Worm (Caenorhabditis elegans): ENCODE data around the gene cft-1.

Gene cft-1

DNA sequence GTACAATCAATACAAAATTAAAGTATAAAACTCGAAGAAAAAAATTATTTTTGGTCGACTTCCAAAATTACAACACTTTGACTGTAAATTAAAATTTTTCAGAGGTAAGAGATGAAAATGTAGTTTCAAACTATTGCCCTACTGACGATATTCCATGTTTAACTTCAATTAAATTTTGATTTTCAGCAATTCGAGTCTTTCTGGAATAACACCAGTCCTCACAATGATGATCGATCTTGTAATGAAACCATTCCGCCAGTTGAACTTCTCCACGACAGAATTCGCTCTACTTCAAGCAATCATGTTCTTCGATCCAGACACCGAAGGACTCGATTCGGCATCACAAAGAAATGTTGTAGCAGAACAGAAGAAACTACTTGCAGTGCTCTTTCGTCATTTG lies 29.5 kb upstream of the cft-1 start:
- TF ChIP-seq tra-4 (tag; optimal IDR thresholded peaks at IDR 0.05) = no peak
- no peak for TF ChIP-seq hmg-4 (GFP tag; optimal IDR thresholded peaks at IDR 0.05)
- no peak for TF ChIP-seq sea-1 (GFP tag; conservative IDR thresholded peaks at IDR 0.05)
- no peak for TF ChIP-seq flt-1 (GFP tag; IDR thresholded peaks at IDR 0.05)
- no peak for TF ChIP-seq scrt-1 (GFP tag; IDR thresholded peaks at IDR 0.05)
- no peak for TF ChIP-seq aly-1 (tag; optimal IDR thresholded peaks at IDR 0.05)
- TF ChIP-seq ceh-13 (GFP tag; optimal IDR thresholded peaks at IDR 0.05) = no peak
- no peak for TF ChIP-seq F13C5.2 (tag; optimal IDR thresholded peaks at IDR 0.05)
- no peak for TF ChIP-seq ama-1 (optimal IDR thresholded peaks at IDR 0.05)
- no peak for TF ChIP-seq tbx-11 (GFP tag; IDR thresholded peaks at IDR 0.05)
- no peak for TF ChIP-seq ceh-36 (tag; optimal IDR thresholded peaks at IDR 0.05)
- no peak for TF ChIP-seq hmbx-1 (tag; optimal IDR thresholded peaks at IDR 0.05)
- no peak for TF ChIP-seq pes-1 (GFP tag; IDR thresholded peaks at IDR 0.05)
- no peak for TF ChIP-seq hnd-1 (tag; optimal IDR thresholded peaks at IDR 0.05)
- TF ChIP-seq ets-7 (tag; optimal IDR thresholded peaks at IDR 0.05) = no peak

DNA sequence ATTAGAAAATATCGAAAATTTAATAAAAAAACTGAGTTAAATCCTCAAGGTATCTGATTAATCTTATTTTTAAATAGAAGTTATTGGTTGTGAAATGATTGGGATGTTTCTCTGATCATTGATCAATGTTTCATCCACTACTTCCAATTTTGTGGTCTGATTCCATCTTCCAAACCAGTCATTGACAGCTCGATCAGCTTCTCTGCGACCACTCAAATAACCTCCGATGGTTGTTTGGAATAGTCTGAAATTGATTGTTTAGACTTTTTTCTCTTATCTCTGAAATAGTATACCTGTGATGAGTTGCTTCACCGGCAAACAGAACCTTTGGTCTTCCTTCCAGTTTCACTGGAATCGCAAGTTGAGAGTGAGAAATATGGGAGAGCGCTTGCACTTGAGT lies 28.6 kb upstream of the cft-1 start:
- no peak for TF ChIP-seq B0310.2 (tag; optimal IDR thresholded peaks at IDR 0.05)
- TF ChIP-seq scrt-1 (GFP tag; IDR thresholded peaks at IDR 0.05) = no peak

DNA sequence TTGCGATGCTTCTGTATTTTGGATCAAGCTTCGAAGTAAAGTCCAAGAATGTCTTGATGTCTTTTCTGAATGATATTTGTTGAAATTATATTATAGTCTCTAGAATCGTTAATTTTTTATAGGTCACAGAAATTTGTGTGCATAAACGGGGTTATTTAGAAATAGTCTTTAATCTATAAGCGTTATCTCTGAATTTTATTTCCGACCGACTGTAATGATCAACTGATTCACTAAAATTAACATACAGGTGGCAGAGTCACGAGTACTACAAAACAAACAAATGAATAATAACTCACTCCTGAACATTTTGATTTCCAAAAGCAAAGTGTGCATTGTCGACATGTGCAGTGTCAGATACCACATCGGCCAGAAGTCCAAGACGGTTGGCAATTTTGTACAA lies 26.9 kb upstream of the cft-1 start:
- no peak for TF ChIP-seq flt-1 (GFP tag; IDR thresholded peaks at IDR 0.05)
- TF ChIP-seq tra-4 (tag; optimal IDR thresholded peaks at IDR 0.05) = no peak
- TF ChIP-seq ama-1 (optimal IDR thresholded peaks at IDR 0.05) = no peak
- TF ChIP-seq pes-1 (GFP tag; IDR thresholded peaks at IDR 0.05) = no peak
- TF ChIP-seq scrt-1 (GFP tag; IDR thresholded peaks at IDR 0.05) = no peak
- no peak for TF ChIP-seq B0310.2 (tag; optimal IDR thresholded peaks at IDR 0.05)
- TF ChIP-seq hmg-4 (GFP tag; optimal IDR thresholded peaks at IDR 0.05) = no peak
- TF ChIP-seq F13C5.2 (tag; optimal IDR thresholded peaks at IDR 0.05) = no peak
- no peak for TF ChIP-seq ceh-13 (GFP tag; optimal IDR thresholded peaks at IDR 0.05)
- no peak for TF ChIP-seq ceh-36 (tag; optimal IDR thresholded peaks at IDR 0.05)
- no peak for TF ChIP-seq hnd-1 (tag; optimal IDR thresholded peaks at IDR 0.05)
- no peak for TF ChIP-seq sea-1 (GFP tag; conservative IDR thresholded peaks at IDR 0.05)
- TF ChIP-seq hmbx-1 (tag; optimal IDR thresholded peaks at IDR 0.05) = no peak
- no peak for TF ChIP-seq ets-7 (tag; optimal IDR thresholded peaks at IDR 0.05)
- TF ChIP-seq tbx-37 (GFP tag; conservative IDR thresholded peaks at IDR 0.05) = no peak
- no peak for TF ChIP-seq aly-1 (tag; optimal IDR thresholded peaks at IDR 0.05)
- no peak for TF ChIP-seq tbx-11 (GFP tag; IDR thresholded peaks at IDR 0.05)

DNA sequence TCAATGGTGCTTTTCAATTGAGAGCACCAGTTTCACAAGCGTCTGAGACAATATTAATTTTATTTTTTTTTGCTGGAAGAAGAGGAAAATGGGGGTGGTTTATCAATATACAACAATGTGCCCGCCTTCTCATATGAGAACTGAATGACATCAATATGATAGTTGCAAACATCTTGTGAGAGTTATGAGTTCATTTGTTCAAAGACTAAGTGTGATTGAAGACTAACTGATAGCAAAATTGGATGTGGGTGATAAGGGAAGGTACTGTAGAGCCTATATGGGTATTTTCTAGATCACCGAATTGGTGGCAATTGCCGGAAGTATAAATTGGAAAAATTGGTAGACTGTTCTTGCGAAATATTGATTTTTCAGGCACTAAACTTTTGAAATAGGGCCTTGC lies 26.0 kb upstream of the cft-1 start:
- no peak for TF ChIP-seq ets-7 (tag; optimal IDR thresholded peaks at IDR 0.05)
- TF ChIP-seq ceh-13 (GFP tag; optimal IDR thresholded peaks at IDR 0.05) = no peak
- TF ChIP-seq pes-1 (GFP tag; IDR thresholded peaks at IDR 0.05) = no peak
- no peak for TF ChIP-seq hmbx-1 (tag; optimal IDR thresholded peaks at IDR 0.05)
- TF ChIP-seq ceh-36 (tag; optimal IDR thresholded peaks at IDR 0.05) = no peak
- no peak for TF ChIP-seq F13C5.2 (tag; optimal IDR thresholded peaks at IDR 0.05)

DNA sequence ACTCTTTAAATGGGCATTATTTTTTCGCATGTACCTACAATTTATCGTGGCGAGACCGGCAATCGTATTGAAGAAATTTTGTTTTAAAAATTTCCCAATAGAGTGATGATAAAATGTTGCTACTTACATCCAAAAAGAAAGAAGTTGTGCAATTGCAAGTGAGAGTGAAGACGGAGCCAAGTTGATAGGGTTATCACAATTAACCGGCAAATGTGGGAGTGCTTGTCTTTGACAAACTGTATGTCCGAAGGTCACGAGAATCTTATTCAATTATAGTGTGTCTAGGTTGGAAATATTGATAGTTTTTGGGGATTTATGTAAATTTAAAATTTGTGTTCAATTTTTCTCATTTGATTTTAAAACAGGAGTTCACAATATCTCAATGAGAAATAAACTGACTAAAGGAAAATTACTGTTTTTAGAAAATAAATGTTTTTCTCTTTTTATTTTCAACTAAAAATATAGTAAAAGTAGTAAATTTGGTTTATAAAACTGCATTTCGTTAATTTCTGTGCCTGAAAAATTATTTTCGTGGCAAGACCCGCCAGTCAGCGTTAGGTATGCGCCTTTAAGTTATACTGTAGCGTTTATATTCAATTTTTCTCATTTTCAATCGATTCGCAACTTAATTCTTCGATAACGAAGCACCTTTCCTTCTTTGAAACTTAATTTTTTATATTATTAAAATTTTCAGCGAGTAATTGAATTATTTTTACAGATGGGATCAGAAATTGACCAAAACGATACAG lies 24.8 kb upstream of the cft-1 start, which contains the start of the genes hpo-15 and mms-19:
hpo-15 (minus strand) TSS at position 201 of the 749 bp plus-strand sequence.
mms-19 (plus strand) TSS at position 719 of the 749 bp plus-strand sequence.
- TF ChIP-seq B0310.2 (tag; optimal IDR thresholded peaks at IDR 0.05) = no peak
- TF ChIP-seq hnd-1 (tag; optimal IDR thresholded peaks at IDR 0.05) = no peak
- no peak for TF ChIP-seq ceh-36 (tag; optimal IDR thresholded peaks at IDR 0.05)
- no peak for TF ChIP-seq aly-1 (tag; optimal IDR thresholded peaks at IDR 0.05)
- TF ChIP-seq sea-1 (GFP tag; conservative IDR thresholded peaks at IDR 0.05) = no peak
- no peak for TF ChIP-seq tbx-37 (GFP tag; conservative IDR thresholded peaks at IDR 0.05)
- TF ChIP-seq ama-1 (optimal IDR thresholded peaks at IDR 0.05) = no peak
- no peak for TF ChIP-seq pes-1 (GFP tag; IDR thresholded peaks at IDR 0.05)
- TF ChIP-seq tra-4 (tag; optimal IDR thresholded peaks at IDR 0.05) = no peak
- no peak for TF ChIP-seq hmg-4 (GFP tag; optimal IDR thresholded peaks at IDR 0.05)
- TF ChIP-seq hmbx-1 (tag; optimal IDR thresholded peaks at IDR 0.05) = no peak
- TF ChIP-seq ets-7 (tag; optimal IDR thresholded peaks at IDR 0.05) = no peak
- no peak for TF ChIP-seq scrt-1 (GFP tag; IDR thresholded peaks at IDR 0.05)

DNA sequence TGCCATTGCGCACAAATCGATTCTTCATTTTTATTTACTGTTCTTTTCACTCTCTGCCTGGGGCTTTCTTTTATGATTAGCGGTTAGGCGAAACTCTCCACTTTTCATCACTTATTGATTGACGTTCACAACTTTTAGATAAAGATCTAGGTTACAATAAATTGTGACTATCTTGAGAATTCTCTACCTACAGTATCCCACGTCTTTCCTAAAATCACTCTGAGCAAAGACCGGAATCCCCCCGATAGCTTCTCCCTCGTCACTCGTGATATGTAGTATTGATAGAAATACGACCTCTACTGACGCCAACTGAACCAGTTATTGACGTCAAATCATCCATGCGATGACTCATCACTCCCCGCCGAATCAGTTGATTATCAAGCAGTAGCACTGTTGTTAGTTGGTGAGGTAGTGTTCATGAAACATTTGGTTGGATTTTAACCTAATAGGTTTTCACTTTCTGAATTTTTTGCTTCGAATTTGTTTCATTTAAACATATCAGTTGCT lies 16.8 kb upstream of the cft-1 start, which contains the start of gene hir-1:
hir-1 (plus strand) TSS at position 405 of the 507 bp plus-strand sequence.
- no peak for TF ChIP-seq B0310.2 (tag; optimal IDR thresholded peaks at IDR 0.05)

DNA sequence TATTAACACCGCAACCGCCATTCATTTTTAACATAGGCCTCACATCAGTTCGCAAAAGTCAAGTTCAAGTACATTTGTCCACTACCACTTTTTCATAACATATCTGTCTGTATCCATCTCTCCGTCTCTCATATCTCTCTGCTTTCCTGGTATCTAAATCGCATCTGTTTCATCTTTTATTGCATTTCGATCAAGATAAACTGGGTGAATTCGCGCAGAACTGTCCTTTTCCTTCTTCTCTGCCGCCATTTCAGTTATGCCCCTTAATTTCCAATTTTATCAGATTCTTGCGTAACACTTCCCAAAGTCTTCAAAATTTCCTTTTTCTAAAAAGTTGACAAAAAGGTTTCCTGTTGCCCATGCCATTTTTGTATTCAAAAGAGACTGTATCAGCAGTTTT lies 15.3 kb upstream of the cft-1 start:
- TF ChIP-seq B0310.2 (tag; optimal IDR thresholded peaks at IDR 0.05) = no peak
- no peak for TF ChIP-seq aly-1 (tag; optimal IDR thresholded peaks at IDR 0.05)
- TF ChIP-seq ceh-13 (GFP tag; optimal IDR thresholded peaks at IDR 0.05) = no peak
- no peak for TF ChIP-seq pes-1 (GFP tag; IDR thresholded peaks at IDR 0.05)
- no peak for TF ChIP-seq tbx-11 (GFP tag; IDR thresholded peaks at IDR 0.05)
- no peak for TF ChIP-seq ets-7 (tag; optimal IDR thresholded peaks at IDR 0.05)
- no peak for TF ChIP-seq F13C5.2 (tag; optimal IDR thresholded peaks at IDR 0.05)
- TF ChIP-seq hmg-4 (GFP tag; optimal IDR thresholded peaks at IDR 0.05) = no peak
- no peak for TF ChIP-seq hmbx-1 (tag; optimal IDR thresholded peaks at IDR 0.05)
- TF ChIP-seq sea-1 (GFP tag; conservative IDR thresholded peaks at IDR 0.05) = no peak
- TF ChIP-seq ama-1 (optimal IDR thresholded peaks at IDR 0.05) = no peak
- no peak for TF ChIP-seq flt-1 (GFP tag; IDR thresholded peaks at IDR 0.05)
- TF ChIP-seq scrt-1 (GFP tag; IDR thresholded peaks at IDR 0.05) = no peak
- TF ChIP-seq tra-4 (tag; optimal IDR thresholded peaks at IDR 0.05) = no peak

DNA sequence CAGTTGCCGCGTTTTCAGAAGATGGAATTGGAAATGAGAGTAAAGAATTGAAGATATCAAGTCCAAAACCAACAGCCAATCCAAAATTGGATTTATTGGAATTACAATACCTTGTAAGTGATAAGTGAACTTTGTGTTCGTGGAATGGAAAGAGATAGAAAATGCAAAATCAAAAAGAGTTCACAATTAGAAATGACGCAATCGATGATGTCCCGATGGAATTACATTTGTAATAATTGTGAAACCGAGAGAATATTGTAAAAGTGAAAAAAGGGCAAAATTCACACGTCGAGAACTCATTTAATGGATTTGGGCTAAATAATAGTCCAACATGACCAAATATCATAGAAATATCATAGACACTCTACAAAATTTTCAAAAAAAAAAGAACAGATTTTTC lies 13.4 kb upstream of the cft-1 start:
- TF ChIP-seq ceh-13 (GFP tag; optimal IDR thresholded peaks at IDR 0.05) (no peak), flt-1 (GFP tag; IDR thresholded peaks at IDR 0.05) (no peak), pes-1 (GFP tag; IDR thresholded peaks at IDR 0.05) (no peak)
